Worm (Caenorhabditis elegans) whole organism, L3 larva: Measurements from ENCODE around the gene R160.14.
"Not testable (repeated sequence)": the region's sequence is repeated elsewhere in the genome, so short reads cannot be mapped to it uniquely, and the experiment has no call there.

Source experiments
- ZK546.5 ChIP-seq: sonication (generic microtip); optimal IDR thresholded peaks from 2 replicates; lab custom pipeline; 2017; ENCODE audit warnings: missing biosample characterization, missing genetic modification characterization
- aly-2 ChIP-seq: fragments of 150-350 bp; optimal IDR thresholded peaks from 2 replicates; lab custom pipeline; 2014; ENCODE audit warnings: missing biosample characterization, missing genetic modification characterization
- ceh-16 ChIP-seq: sonication (generic microtip); optimal IDR thresholded peaks from 2 replicates; lab custom pipeline; 2017; ENCODE audit warnings: missing biosample characterization, missing genetic modification characterization
- ceh-28 ChIP-seq: fragments of 150-350 bp; optimal IDR thresholded peaks from 2 replicates; lab custom pipeline; 2014; ENCODE audit warnings: missing biosample characterization, missing genetic modification reagents, missing genetic modification characterization
- egl-27 ChIP-seq: sonication (generic microtip); optimal IDR thresholded peaks from 4 replicates; lab custom pipeline; 2017; ENCODE audit warnings: missing biosample characterization, missing genetic modification reagents, missing genetic modification characterization
- elt-3 ChIP-seq, 3 experiments: fragments of 150-350 bp in 1 of 3; sonication (generic microtip) in 2 of 3; optimal IDR thresholded peaks; 2 replicates in 2 of 3; 4 replicates in 1 of 3; lab custom pipeline; 2014 to 2017; ENCODE audit warnings: missing biosample characterization in 3 of 3, missing genetic modification characterization in 3 of 3
- eor-1 ChIP-seq, 2 experiments: fragments of 150-350 bp; optimal IDR thresholded peaks; 2 replicates each; lab custom pipeline; 2014 to 2018; ENCODE audit warnings: missing biosample characterization in 2 of 2, missing genetic modification characterization in 2 of 2
- fkh-10 ChIP-seq: sonication (generic microtip); optimal IDR thresholded peaks from 2 replicates; lab custom pipeline; 2017; ENCODE audit warnings: missing biosample characterization, missing genetic modification reagents, missing genetic modification characterization
- fkh-2 ChIP-seq: fragments of 150-350 bp; optimal IDR thresholded peaks from 2 replicates; lab custom pipeline; 2014; ENCODE audit warnings: missing biosample characterization, missing genetic modification reagents, missing genetic modification characterization
- fos-1 ChIP-seq: fragments of 150-350 bp; optimal IDR thresholded peaks from 2 replicates; lab custom pipeline; 2014; ENCODE audit warnings: missing biosample characterization, missing genetic modification characterization
- jun-1 ChIP-seq: fragments of 150-350 bp; optimal IDR thresholded peaks from 2 replicates; lab custom pipeline; 2014; ENCODE audit warnings: missing biosample characterization, missing genetic modification reagents, missing genetic modification characterization
- lin-15B ChIP-seq: fragments of 150-350 bp; optimal IDR thresholded peaks from 2 replicates; lab custom pipeline; 2014; ENCODE audit warnings: missing biosample characterization, missing genetic modification characterization
- lsy-12 ChIP-seq: sonication (generic microtip); optimal IDR thresholded peaks from 2 replicates; lab custom pipeline; 2016; ENCODE audit warnings: mild to moderate bottlenecking, missing genetic modification characterization, missing compliant biosample characterization
- mdl-1 ChIP-seq: fragments of 150-350 bp; optimal IDR thresholded peaks from 2 replicates; lab custom pipeline; 2014; ENCODE audit warnings: missing biosample characterization, missing genetic modification characterization
- nfya-1 ChIP-seq: sonication (generic microtip); optimal IDR thresholded peaks from 2 replicates; lab custom pipeline; 2017; ENCODE audit warnings: missing genetic modification characterization, mild to moderate bottlenecking, missing compliant biosample characterization, antibody characterized with exemption, moderate library complexity; ENCODE audit not compliant: insufficient read depth
- nhr-12 ChIP-seq: fragments of 150-350 bp; optimal IDR thresholded peaks from 2 replicates; lab custom pipeline; 2014; ENCODE audit warnings: missing biosample characterization, missing genetic modification characterization
- nhr-23 ChIP-seq: fragments of 150-350 bp; optimal IDR thresholded peaks from 2 replicates; lab custom pipeline; 2014; ENCODE audit warnings: missing biosample characterization, missing genetic modification reagents, missing genetic modification characterization
- nhr-28 ChIP-seq: fragments of 150-350 bp; optimal IDR thresholded peaks from 2 replicates; lab custom pipeline; 2014; ENCODE audit warnings: missing biosample characterization, missing genetic modification characterization
- nhr-67 ChIP-seq: fragments of 150-350 bp; optimal IDR thresholded peaks from 2 replicates; lab custom pipeline; 2014; ENCODE audit warnings: missing biosample characterization, missing genetic modification characterization
- nhr-76 ChIP-seq: fragments of 150-350 bp; sonication (generic microtip); optimal IDR thresholded peaks from 5 replicates; lab custom pipeline; 2014; ENCODE audit warnings: missing biosample characterization, missing genetic modification characterization
- nhr-77 ChIP-seq: fragments of 150-350 bp; optimal IDR thresholded peaks from 2 replicates; lab custom pipeline; 2014; ENCODE audit warnings: missing biosample characterization, missing genetic modification characterization
- pha-4 ChIP-seq: fragments of 150-350 bp; optimal IDR thresholded peaks from 2 replicates; lab custom pipeline; 2014; ENCODE audit warnings: missing biosample characterization, missing genetic modification reagents, missing genetic modification characterization
- sea-2 ChIP-seq: fragments of 150-350 bp; sonication (generic microtip); optimal IDR thresholded peaks from 4 replicates; lab custom pipeline; 2014; ENCODE audit warnings: missing biosample characterization, missing genetic modification reagents, missing genetic modification characterization
- skn-1 ChIP-seq: fragments of 150-350 bp; optimal IDR thresholded peaks from 2 replicates; lab custom pipeline; 2014; ENCODE audit warnings: missing biosample characterization, missing genetic modification characterization
- tbx-2 ChIP-seq: sonication (generic microtip); optimal IDR thresholded peaks from 2 replicates; lab custom pipeline; 2016; ENCODE audit warnings: mild to moderate bottlenecking, missing genetic modification characterization, missing compliant biosample characterization
- unc-39 ChIP-seq: sonication (generic microtip); optimal IDR thresholded peaks from 4 replicates; lab custom pipeline; 2017; ENCODE audit warnings: missing biosample characterization, missing genetic modification characterization
- unc-62 ChIP-seq: fragments of 150-350 bp; sonication (generic microtip); optimal IDR thresholded peaks from 4 replicates; lab custom pipeline; 2014; ENCODE audit warnings: missing biosample characterization, missing genetic modification reagents, missing genetic modification characterization
- zag-1 ChIP-seq: fragments of 150-350 bp; optimal IDR thresholded peaks from 2 replicates; lab custom pipeline; 2014; ENCODE audit warnings: missing biosample characterization, missing genetic modification characterization
- ztf-11 ChIP-seq: fragments of 150-350 bp; optimal IDR thresholded peaks from 2 replicates; lab custom pipeline; 2014; ENCODE audit warnings: missing biosample characterization, missing genetic modification characterization

Gene R160.14

ce11 chrX:4350198-4350597 is 21.7 kb downstream of the R160.14 start, which contains the start of gene F14H12.2:
Gene F14H12.2 (plus strand): TSS chrX:4350498.
- TF ChIP-seq nhr-76 (no peak), zag-1 (tag; lab: Kevin White, UChicago) (no peak), nfya-1 (tag; lab: Kevin White, UChicago) (no peak), nhr-67 (tag; lab: Kevin White, UChicago) (no peak), unc-62 (GFP tag; lab: Kevin White, UChicago) (no peak), skn-1 (tag; lab: Kevin White, UChicago) (no peak), pha-4 (tag; lab: Kevin White, UChicago) (no peak), nhr-23 (tag; lab: Kevin White, UChicago) (no peak), ceh-16 (tag; lab: Kevin White, UChicago) (no peak), unc-39 (tag; lab: Kevin White, UChicago) (no peak), egl-27 (tag; lab: Kevin White, UChicago) (no peak), lsy-12 (tag; lab: Kevin White, UChicago) (no peak), ztf-11 (tag; lab: Kevin White, UChicago) (no peak), fkh-2 (tag; lab: Kevin White, UChicago) (no peak), elt-3 (tag; optimal IDR thresholded peaks at IDR 0.05; lab: Kevin White, UChicago) (no peak), fos-1 (tag; lab: Kevin White, UChicago) (no peak)

- TF ChIP-seq fkh-10 (GFP tag; lab: Kevin White, UChicago) (no peak), ZK546.5 (tag; lab: Kevin White, UChicago) (no peak), ztf-11 (tag; lab: Kevin White, UChicago) (no peak), nhr-67 (tag; lab: Kevin White, UChicago) (no peak), nfya-1 (tag; lab: Kevin White, UChicago) (no peak), ceh-28 (tag; lab: Kevin White, UChicago) (no peak)
These were observed 28.0 kb downstream of the R160.14 start, which contains the start of gene F14H12.3 for ce11 chrX:4343915-4344314. Gene F14H12.3 (plus strand): TSS chrX:4344215.

- no peak for TF ChIP-seq nfya-1 (tag; lab: Kevin White, UChicago)
- no peak for TF ChIP-seq zag-1 (tag; lab: Kevin White, UChicago)
- no peak for TF ChIP-seq sea-2 (GFP tag; lab: Kevin White, UChicago)
These were observed 29.2 kb downstream of the R160.14 start for ce11 chrX:4342730-4343129.

ce11 chrX:4339332-4339731 is 32.6 kb downstream of the R160.14 start, which contains the start of gene cst-1:
Gene cst-1 (plus strand): TSS chrX:4339632.
- not testable (repeated sequence) for TF ChIP-seq unc-62 (GFP tag; lab: Kevin White, UChicago); nhr-12 (tag; lab: Kevin White, UChicago); ceh-28 (tag; lab: Kevin White, UChicago)
- TF ChIP-seq, all 47 proteins: peak for 0; not testable (repeated sequence) for 47

- TF ChIP-seq ceh-28, egl-27, pha-4 (tag; lab: Kevin White, UChicago): not testable (repeated sequence)
These were observed 35.9 kb downstream of the R160.14 start, which contains the start of gene cst-2 for ce11 chrX:4335950-4336349. Gene cst-2 (minus strand): TSS chrX:4336050.

- TF ChIP-seq unc-62 (GFP tag; lab: Kevin White, UChicago); jun-1 (tag; lab: Kevin White, UChicago); nhr-77: not testable (repeated sequence)
These were observed 39.6 kb downstream of the R160.14 start, which contains the start of gene C24A8.6 for ce11 chrX:4332305-4332704. Gene C24A8.6 (minus strand): TSS chrX:4332405.

ce11 chrX:4328816-4329215 is 43.1 kb downstream of the R160.14 start, which contains the start of gene C24A8.5:
Gene C24A8.5 (minus strand): TSS chrX:4328916.
- TF ChIP-seq jun-1 (tag; lab: Kevin White, UChicago) (no peak), nhr-28 (tag; lab: Kevin White, UChicago) (no peak), tbx-2 (tag; lab: Kevin White, UChicago) (no peak), mdl-1 (no peak), aly-2 (tag; lab: Kevin White, UChicago) (no peak), skn-1 (tag; lab: Kevin White, UChicago) (no peak), fkh-2 (tag; lab: Kevin White, UChicago) (no peak), eor-1 (tag; optimal IDR thresholded peaks at IDR 0.05; lab: Kevin White, UChicago) (no peak), lin-15B (tag; lab: Kevin White, UChicago) (no peak), nhr-67 (tag; lab: Kevin White, UChicago) (no peak)
